Fruit fly (Drosophila melanogaster) whole organism, embryonic: ENCODE measurements around the gene Frq2.

ENCODE experiments used
- ATbp ChIP-seq: fragments of 200-800 bp; sonication (Bioruptor generic); optimal IDR thresholded peaks from 2 replicates; lab custom pipeline; 2017; ENCODE audit warnings: missing biosample characterization, mild to moderate bottlenecking, missing genetic modification characterization, missing genetic modification reagents
- Awh ChIP-seq: fragments of 200-800 bp; sonication (Bioruptor generic); IDR thresholded peaks from 2 replicates; pipeline ENCODE4, ENCODE4 v1.3.6; 2022; ENCODE audit warnings: missing biosample characterization, missing genetic modification characterization
- CG11695 ChIP-seq: fragments of 200-800 bp; sonication (Bioruptor generic); IDR thresholded peaks from 3 replicates; pipeline ENCODE4 v1.3.6; 2022; ENCODE audit warnings: missing biosample characterization, missing genetic modification characterization
- CG14441 ChIP-seq: fragments of 200-800 bp; sonication (Bioruptor generic); IDR thresholded peaks from 2 replicates; pipeline ENCODE4 v1.3.6; 2022; ENCODE audit warnings: missing biosample characterization, missing genetic modification characterization
- CG15073 ChIP-seq: fragments of 200-800 bp; sonication (Bioruptor generic); optimal IDR thresholded peaks from 2 replicates; lab custom pipeline; 2016; ENCODE audit warnings: missing biosample characterization, missing genetic modification characterization
- CG15479 ChIP-seq: fragments of 200-800 bp; sonication (Bioruptor generic); optimal IDR thresholded peaks from 3 replicates; lab custom pipeline; 2019; ENCODE audit warnings: missing biosample characterization, mild to moderate bottlenecking, missing genetic modification characterization, moderate library complexity
- CG17612 ChIP-seq: fragments of 200-800 bp; sonication (Bioruptor generic); IDR thresholded peaks from 2 replicates; pipeline ENCODE4 v1.3.6; 2022; ENCODE audit warnings: missing biosample characterization, missing genetic modification characterization
- CG17802 ChIP-seq: fragments of 200-800 bp; sonication (Bioruptor generic); optimal IDR thresholded peaks from 2 replicates; lab custom pipeline; 2018; ENCODE audit warnings: missing biosample characterization, mild to moderate bottlenecking, missing genetic modification characterization, moderate library complexity
- CG2202 ChIP-seq: fragments of 200-800 bp; sonication (Bioruptor generic); optimal IDR thresholded peaks from 2 replicates; lab custom pipeline; 2018; ENCODE audit warnings: missing biosample characterization, mild to moderate bottlenecking, missing genetic modification characterization
- CG2875 ChIP-seq: fragments of 200-800 bp; sonication (Bioruptor generic); optimal IDR thresholded peaks from 2 replicates; lab custom pipeline; 2017; ENCODE audit warnings: missing biosample characterization, mild to moderate bottlenecking, missing genetic modification characterization, missing genetic modification reagents
- CG3281 ChIP-seq: fragments of 200-800 bp; sonication (Bioruptor generic); optimal IDR thresholded peaks from 3 replicates; lab custom pipeline; 2017; ENCODE audit warnings: missing biosample characterization, mild to moderate bottlenecking, missing genetic modification characterization
- CG3407 ChIP-seq: fragments of 200-800 bp; sonication (Bioruptor generic); optimal IDR thresholded peaks from 2 replicates; lab custom pipeline; 2018; ENCODE audit warnings: missing biosample characterization, mild to moderate bottlenecking, missing genetic modification characterization
- CG3995 ChIP-seq: fragments of 200-800 bp; sonication (Bioruptor generic); optimal IDR thresholded peaks from 3 replicates; lab custom pipeline; 2016; ENCODE audit warnings: missing biosample characterization, missing genetic modification characterization
- CG5180 ChIP-seq: fragments of 200-800 bp; sonication (Bioruptor generic); optimal IDR thresholded peaks from 3 replicates; lab custom pipeline; 2017; ENCODE audit warnings: missing biosample characterization, missing genetic modification characterization, mild to moderate bottlenecking, moderate library complexity, missing genetic modification reagents
- CG6854 ChIP-seq: fragments of 200-800 bp; sonication (Bioruptor generic); optimal IDR thresholded peaks from 3 replicates; lab custom pipeline; 2017; ENCODE audit warnings: missing biosample characterization, mild to moderate bottlenecking, missing genetic modification characterization
- CG9817 ChIP-seq: fragments of 200-800 bp; sonication (Bioruptor generic); optimal IDR thresholded peaks from 2 replicates; lab custom pipeline; 2018; ENCODE audit warnings: missing biosample characterization, mild to moderate bottlenecking, missing genetic modification characterization, moderate library complexity
- CoRest ChIP-seq: fragments of 200-800 bp; sonication (Bioruptor generic); optimal IDR thresholded peaks from 3 replicates; lab custom pipeline; 2018; ENCODE audit warnings: missing biosample characterization, mild to moderate bottlenecking, missing genetic modification characterization, moderate library complexity
- D ChIP-seq, 2 experiments: fragments of 200-800 bp in 1 of 2; fragments of >200 bp in 1 of 2; sonication (Bioruptor generic) in 1 of 2; optimal IDR thresholded peaks; 2 replicates in 1 of 2; 3 replicates in 1 of 2; lab custom pipeline; 2017; ENCODE audit warnings: mild to moderate bottlenecking in 1 of 2, missing biosample characterization in 1 of 2, missing genetic modification characterization in 1 of 2, missing genetic modification reagents in 1 of 2
- E2f2 ChIP-seq: fragments of 200-800 bp; sonication (Bioruptor generic); IDR thresholded peaks from 2 replicates; pipeline ENCODE4 v1.3.6; 2022; ENCODE audit warnings: missing biosample characterization, missing genetic modification characterization
- Ets65A ChIP-seq: fragments of 200-800 bp; sonication (Bioruptor generic); peaks from one replicate; lab custom pipeline; 2016; ENCODE audit warnings: missing biosample characterization, missing genetic modification characterization
- Fer2 ChIP-seq: fragments of 200-800 bp; sonication (Bioruptor generic); optimal IDR thresholded peaks from 2 replicates; lab custom pipeline; 2018; ENCODE audit warnings: missing biosample characterization, mild to moderate bottlenecking, missing genetic modification characterization, moderate library complexity
- Gug ChIP-seq: fragments of 200-800 bp; sonication (Bioruptor generic); IDR thresholded peaks from 4 replicates; pipeline ENCODE4 v1.3.6; 2022; ENCODE audit warnings: missing biosample characterization, missing genetic modification characterization
- H15 ChIP-seq: fragments of 200-800 bp; sonication (Bioruptor generic); IDR thresholded peaks from 3 replicates; pipeline ENCODE4 v1.3.6; 2022; ENCODE audit warnings: missing biosample characterization, missing genetic modification characterization
- Hey ChIP-seq: fragments of 200-800 bp; sonication (Bioruptor generic); optimal IDR thresholded peaks from 3 replicates; lab custom pipeline; 2018; ENCODE audit warnings: missing biosample characterization, mild to moderate bottlenecking, missing genetic modification characterization
- MTF-1 ChIP-seq: fragments of 200-800 bp; sonication (Bioruptor generic); optimal IDR thresholded peaks from 2 replicates; lab custom pipeline; 2018; ENCODE audit warnings: missing biosample characterization, mild to moderate bottlenecking, missing genetic modification characterization, borderline replicate concordance
- Med ChIP-seq: fragments of 200-800 bp; sonication (Bioruptor generic); peaks from one replicate; lab custom pipeline; 2016; ENCODE audit warnings: missing biosample characterization, missing genetic modification characterization, mild to moderate bottlenecking, inconsistent platforms, moderate library complexity
- NfI ChIP-seq: fragments of 200-800 bp; sonication (Bioruptor generic); optimal IDR thresholded peaks from 3 replicates; lab custom pipeline; 2018; ENCODE audit warnings: missing biosample characterization, mild to moderate bottlenecking, missing genetic modification characterization, moderate library complexity
- Ptx1 ChIP-seq: fragments of 200-800 bp; sonication (Bioruptor generic); IDR thresholded peaks from 2 replicates; pipeline ENCODE4 v1.3.6; 2022; ENCODE audit warnings: missing biosample characterization, missing genetic modification characterization
- Vsx1 ChIP-seq: fragments of 200-800 bp; sonication (Bioruptor generic); optimal IDR thresholded peaks from 2 replicates; lab custom pipeline; 2017; ENCODE audit warnings: missing biosample characterization, mild to moderate bottlenecking, missing genetic modification characterization, missing genetic modification reagents
- ac ChIP-seq: fragments of 200-800 bp; sonication (Bioruptor generic); optimal IDR thresholded peaks from 3 replicates; lab custom pipeline; 2017; ENCODE audit warnings: missing biosample characterization, mild to moderate bottlenecking, missing genetic modification characterization
- ash1 ChIP-seq: fragments of 200-800 bp; sonication (Bioruptor generic); optimal IDR thresholded peaks from 2 replicates; lab custom pipeline; 2018; ENCODE audit warnings: missing biosample characterization, mild to moderate bottlenecking, missing genetic modification characterization
- crc ChIP-seq: fragments of 200-800 bp; sonication (Bioruptor generic); optimal IDR thresholded peaks from 2 replicates; lab custom pipeline; 2016; ENCODE audit warnings: missing biosample characterization, missing genetic modification characterization
- da ChIP-seq: fragments of 200-800 bp; sonication (Bioruptor generic); optimal IDR thresholded peaks from 2 replicates; lab custom pipeline; 2016; ENCODE audit warnings: missing biosample characterization, missing genetic modification characterization
- gce ChIP-seq: fragments of 200-800 bp; sonication (Bioruptor generic); IDR thresholded peaks from 3 replicates; pipeline ENCODE4 v1.3.6; 2022; ENCODE audit warnings: missing biosample characterization, missing genetic modification characterization
- gsb-n ChIP-seq: fragments of 200-800 bp; sonication (Bioruptor generic); optimal IDR thresholded peaks from 3 replicates; lab custom pipeline; 2018; ENCODE audit warnings: missing biosample characterization, mild to moderate bottlenecking, missing genetic modification characterization
- hkb ChIP-seq, 2 experiments: fragments of 200-800 bp in 1 of 2; fragments of >200 bp in 1 of 2; sonication (Bioruptor generic) in 1 of 2; IDR thresholded peaks in 1 of 2; optimal IDR thresholded peaks in 1 of 2; 2 replicates each; pipeline versions ENCODE4 v1.3.6 to Lab custom; 2017 to 2022; ENCODE audit warnings: missing biosample characterization in 1 of 2, missing genetic modification characterization in 1 of 2
- ken ChIP-seq: fragments of 200-800 bp; sonication (Bioruptor generic); IDR thresholded peaks from 3 replicates; pipeline ENCODE4 v1.3.6; 2022; ENCODE audit warnings: missing biosample characterization, missing genetic modification characterization
- luna ChIP-seq: fragments of 200-800 bp; sonication (Bioruptor generic); optimal IDR thresholded peaks from 2 replicates; lab custom pipeline; 2016; ENCODE audit warnings: missing biosample characterization, missing genetic modification characterization
- mirr ChIP-seq: fragments of 200-800 bp; sonication (Bioruptor generic); optimal IDR thresholded peaks from 3 replicates; lab custom pipeline; 2018; ENCODE audit warnings: missing biosample characterization, mild to moderate bottlenecking, missing genetic modification characterization
- nau ChIP-seq: fragments of 200-800 bp; sonication (Bioruptor generic); optimal IDR thresholded peaks from 3 replicates; lab custom pipeline; 2017; ENCODE audit warnings: missing biosample characterization, mild to moderate bottlenecking, missing genetic modification characterization, missing genetic modification reagents
- nerfin-2 ChIP-seq: fragments of 200-800 bp; sonication (Bioruptor generic); IDR thresholded peaks from 2 replicates; pipeline ENCODE4 v1.3.6; 2022; ENCODE audit warnings: missing biosample characterization, missing genetic modification characterization; ENCODE audit not compliant: partially characterized antibody
- nmo ChIP-seq: fragments of 200-800 bp; sonication (Bioruptor generic); optimal IDR thresholded peaks from 2 replicates; lab custom pipeline; 2018; ENCODE audit warnings: missing biosample characterization, mild to moderate bottlenecking, missing genetic modification characterization, moderate library complexity
- odd ChIP-seq: fragments of 200-800 bp; sonication (Bioruptor generic); optimal IDR thresholded peaks from 2 replicates; lab custom pipeline; 2017; ENCODE audit warnings: missing biosample characterization, mild to moderate bottlenecking, missing genetic modification characterization
- phol ChIP-seq: fragments of 200-800 bp; sonication (Bioruptor generic); optimal IDR thresholded peaks from 3 replicates; lab custom pipeline; 2018; ENCODE audit warnings: missing biosample characterization, mild to moderate bottlenecking, missing genetic modification characterization, moderate library complexity
- pnt ChIP-seq: fragments of 200-800 bp; sonication (Bioruptor generic); optimal IDR thresholded peaks from 3 replicates; lab custom pipeline; 2016; ENCODE audit warnings: missing biosample characterization, missing genetic modification characterization
- slou ChIP-seq: fragments of 200-800 bp; sonication (Bioruptor generic); optimal IDR thresholded peaks from 3 replicates; lab custom pipeline; 2016; ENCODE audit warnings: missing biosample characterization, missing genetic modification characterization
- stc ChIP-seq: fragments of 200-800 bp; sonication (Bioruptor generic); IDR thresholded peaks from 2 replicates; pipeline ENCODE4 v1.3.6; 2022; ENCODE audit warnings: missing biosample characterization, missing genetic modification characterization
- tio ChIP-seq: fragments of 200-800 bp; sonication (Bioruptor generic); optimal IDR thresholded peaks from 2 replicates; lab custom pipeline; 2017; ENCODE audit warnings: missing biosample characterization, missing genetic modification characterization, inconsistent platforms
- toy ChIP-seq: fragments of 200-800 bp; sonication (Bioruptor generic); IDR thresholded peaks from 2 replicates; pipeline ENCODE4 v1.3.6; 2022; ENCODE audit warnings: missing biosample characterization, missing genetic modification characterization

Frq2 gene

dm6 chrX:18140932-18141587, 36.4 kb upstream of the Frq2 start (continued):
- TF ChIP-seq Ets65A (GFP tag; lab: Kevin White, UChicago) (peak; percentile 95), CG15073 (GFP tag; lab: Kevin White, UChicago) (no peak), Vsx1 (GFP tag; lab: Kevin White, UChicago) (no peak), gsb-n (no peak), toy (GFP tag; lab: Robert Waterston, UW) (no peak), CG3995 (GFP tag; lab: Kevin White, UChicago) (no peak), CG2202 (tag; lab: Kevin White, UChicago) (no peak), stc (GFP tag; lab: Robert Waterston, UW) (no peak), CG14441 (GFP tag; lab: Robert Waterston, UW) (no peak), MTF-1 (GFP tag; lab: Kevin White, UChicago) (no peak), Fer2 (tag; lab: Kevin White, UChicago) (no peak), CG17802 (tag; lab: Kevin White, UChicago) (no peak), luna (GFP tag; lab: Kevin White, UChicago) (no peak), CG9817 (peak; percentile 12), Med (GFP tag; lab: Kevin White, UChicago) (peak; percentile 81), slou (GFP tag; lab: Kevin White, UChicago) (no peak), H15 (no peak), CG6854 (no peak), ac (GFP tag; lab: Kevin White, UChicago) (no peak), CG5180 (GFP tag; lab: Kevin White, UChicago) (no peak), nmo (GFP tag; lab: Kevin White, UChicago) (peak; percentile 24), Gug (GFP tag; lab: Robert Waterston, UW) (peak; percentile 10; the same call in 1 of the 4 replicates), da (GFP tag; lab: Kevin White, UChicago) (no peak), tio (peak; percentile 23), D (optimal IDR thresholded peaks at IDR 0.05; lab: Kevin White, UChicago) (no peak), D (GFP tag; optimal IDR thresholded peaks at IDR 0.05; lab: Kevin White, UChicago) (no peak), Ptx1 (peak; percentile 28; the same call in 1 of the 2 replicates), crc (GFP tag; lab: Kevin White, UChicago) (no peak), CG3281 (GFP tag; lab: Kevin White, UChicago) (peak; percentile 11), NfI (GFP tag; lab: Kevin White, UChicago) (no peak), CG15479 (GFP tag; lab: Kevin White, UChicago) (no peak), odd (GFP tag; lab: Kevin White, UChicago) (no peak), nau (no peak), ken (GFP tag; lab: Robert Waterston, UW) (no peak), gce (GFP tag; lab: Robert Waterston, UW) (0 out of 3 replicates have a peak, but pooled peaks have one; percentile 8), ash1 (GFP tag; lab: Kevin White, UChicago) (no peak), pnt (no peak), CoRest (tag; lab: Kevin White, UChicago) (peak; percentile 14), Hey (tag; lab: Kevin White, UChicago) (no peak), ATbp (GFP tag; lab: Kevin White, UChicago) (peak; percentile 53), hkb (optimal IDR thresholded peaks at IDR 0.05; lab: Kevin White, UChicago) (no peak), hkb (GFP tag; IDR thresholded peaks at IDR 0.05; lab: Robert Waterston, UW) (0 out of 2 replicates have a peak, but pooled peaks have one; percentile 20), E2f2 (GFP tag; lab: Robert Waterston, UW) (no peak), CG2875 (no peak), Awh (GFP tag; lab: Robert Waterston, UW) (no peak), phol (tag; lab: Kevin White, UChicago) (peak; percentile 32), CG17612 (GFP tag; lab: Robert Waterston, UW) (no peak), CG3407 (GFP tag; lab: Kevin White, UChicago) (no peak), mirr (GFP tag; lab: Kevin White, UChicago) (no peak), CG11695 (no peak), nerfin-2 (GFP tag; lab: Robert Waterston, UW) (no peak)
